Worm (Caenorhabditis elegans): ENCODE results near the gene str-246.

DNA sequence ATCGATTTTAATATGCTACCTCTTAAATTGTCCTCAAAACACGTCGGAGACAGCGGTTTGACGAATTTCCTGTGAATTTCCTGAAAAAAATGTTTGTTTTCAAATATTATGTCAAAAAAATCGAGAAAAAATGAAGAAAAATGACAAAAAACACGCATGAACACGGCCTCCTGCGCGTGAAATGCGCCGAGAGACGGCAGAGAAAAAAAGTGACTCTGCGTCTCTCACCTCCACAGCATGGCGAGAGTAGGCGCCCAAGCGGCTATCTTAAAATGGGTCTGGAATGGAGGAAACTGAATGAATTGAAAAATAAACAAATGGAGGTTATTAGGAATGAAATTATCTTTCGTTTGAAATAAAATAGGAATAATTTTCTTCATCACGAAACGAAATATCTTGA lies 33.3 kb downstream of the str-246 start:
- TF ChIP-seq ceh-13 (GFP tag; optimal IDR thresholded peaks at IDR 0.05) (no peak), flt-1 (GFP tag; IDR thresholded peaks at IDR 0.05) (0 out of 2 replicates have a peak, but pooled peaks have one; percentile 20), ama-1 (optimal IDR thresholded peaks at IDR 0.05) (no peak), ceh-36 (tag; optimal IDR thresholded peaks at IDR 0.05) (no peak), sea-1 (GFP tag; conservative IDR thresholded peaks at IDR 0.05) (0 out of 2 replicates have a peak, but pooled peaks have one; percentile 43)
